Worm (Caenorhabditis elegans): ENCODE data around the gene smi-1.

ce11 chrIII:1918311-1918932 lies 40.3 kb downstream of the smi-1 start:
- TF ChIP-seq lsy-2 (tag; optimal IDR thresholded peaks at IDR 0.05) (no peak), egl-27 (tag; optimal IDR thresholded peaks at IDR 0.05) (no peak), ZK546.5 (tag; optimal IDR thresholded peaks at IDR 0.05) (no peak), ama-1 (optimal IDR thresholded peaks at IDR 0.05) (no peak), fkh-10 (GFP tag; optimal IDR thresholded peaks at IDR 0.05) (no peak)

Data from whole organism, L4 larva.